Worm (Caenorhabditis elegans) whole organism, L3 larva: Measurements from ENCODE around the gene ugt-32.

Experiments used
- R02D3.7 ChIP-seq: fragments of 150-350 bp; optimal IDR thresholded peaks from 2 replicates; lab custom pipeline; 2014; ENCODE audit warnings: missing biosample characterization, missing genetic modification characterization
- ZK546.5 ChIP-seq: sonication (generic microtip); optimal IDR thresholded peaks from 2 replicates; lab custom pipeline; 2017; ENCODE audit warnings: missing biosample characterization, missing genetic modification characterization
- aly-2 ChIP-seq: fragments of 150-350 bp; optimal IDR thresholded peaks from 2 replicates; lab custom pipeline; 2014; ENCODE audit warnings: missing biosample characterization, missing genetic modification characterization
- ama-1 ChIP-seq: fragments of 150-350 bp; optimal IDR thresholded peaks from 2 replicates; lab custom pipeline; 2018
- ceh-16 ChIP-seq: sonication (generic microtip); optimal IDR thresholded peaks from 2 replicates; lab custom pipeline; 2017; ENCODE audit warnings: missing biosample characterization, missing genetic modification characterization
- ceh-28 ChIP-seq: fragments of 150-350 bp; optimal IDR thresholded peaks from 2 replicates; lab custom pipeline; 2014; ENCODE audit warnings: missing biosample characterization, missing genetic modification reagents, missing genetic modification characterization
- daf-12 ChIP-seq: fragments of 150-350 bp; optimal IDR thresholded peaks from 2 replicates; lab custom pipeline; 2014; ENCODE audit warnings: missing biosample characterization, missing genetic modification reagents, missing genetic modification characterization
- egl-27 ChIP-seq: sonication (generic microtip); optimal IDR thresholded peaks from 4 replicates; lab custom pipeline; 2017; ENCODE audit warnings: missing biosample characterization, missing genetic modification reagents, missing genetic modification characterization
- elt-1 ChIP-seq: fragments of 150-350 bp; optimal IDR thresholded peaks from 2 replicates; lab custom pipeline; 2014; ENCODE audit warnings: missing biosample characterization, missing genetic modification characterization
- elt-2 ChIP-seq: sonication (generic microtip); optimal IDR thresholded peaks from 2 replicates; lab custom pipeline; 2016; ENCODE audit warnings: missing genetic modification reagents, mild to moderate bottlenecking, missing genetic modification characterization, missing compliant biosample characterization
- elt-3 ChIP-seq, 3 experiments: fragments of 150-350 bp in 1 of 3; sonication (generic microtip) in 2 of 3; optimal IDR thresholded peaks; 2 replicates in 2 of 3; 4 replicates in 1 of 3; lab custom pipeline; 2014 to 2017; ENCODE audit warnings: missing biosample characterization in 3 of 3, missing genetic modification characterization in 3 of 3
- fkh-10 ChIP-seq: sonication (generic microtip); optimal IDR thresholded peaks from 2 replicates; lab custom pipeline; 2017; ENCODE audit warnings: missing biosample characterization, missing genetic modification reagents, missing genetic modification characterization
- fkh-2 ChIP-seq: fragments of 150-350 bp; optimal IDR thresholded peaks from 2 replicates; lab custom pipeline; 2014; ENCODE audit warnings: missing biosample characterization, missing genetic modification reagents, missing genetic modification characterization
- fos-1 ChIP-seq: fragments of 150-350 bp; optimal IDR thresholded peaks from 2 replicates; lab custom pipeline; 2014; ENCODE audit warnings: missing biosample characterization, missing genetic modification characterization
- jun-1 ChIP-seq: fragments of 150-350 bp; optimal IDR thresholded peaks from 2 replicates; lab custom pipeline; 2014; ENCODE audit warnings: missing biosample characterization, missing genetic modification reagents, missing genetic modification characterization
- lin-15B ChIP-seq: fragments of 150-350 bp; optimal IDR thresholded peaks from 2 replicates; lab custom pipeline; 2014; ENCODE audit warnings: missing biosample characterization, missing genetic modification characterization
- lin-39 ChIP-seq: fragments of 150-350 bp; optimal IDR thresholded peaks from 2 replicates; lab custom pipeline; 2018; ENCODE audit warnings: missing biosample characterization, missing genetic modification reagents, missing genetic modification characterization
- lsy-12 ChIP-seq: sonication (generic microtip); optimal IDR thresholded peaks from 2 replicates; lab custom pipeline; 2016; ENCODE audit warnings: mild to moderate bottlenecking, missing genetic modification characterization, missing compliant biosample characterization
- mdl-1 ChIP-seq: fragments of 150-350 bp; optimal IDR thresholded peaks from 2 replicates; lab custom pipeline; 2014; ENCODE audit warnings: missing biosample characterization, missing genetic modification characterization
- nhr-11 ChIP-seq: fragments of 150-350 bp; optimal IDR thresholded peaks from 2 replicates; lab custom pipeline; 2014; ENCODE audit warnings: missing biosample characterization, missing genetic modification characterization
- nhr-23 ChIP-seq: fragments of 150-350 bp; optimal IDR thresholded peaks from 2 replicates; lab custom pipeline; 2014; ENCODE audit warnings: missing biosample characterization, missing genetic modification reagents, missing genetic modification characterization
- nhr-25 ChIP-seq: sonication (generic microtip); optimal IDR thresholded peaks from 2 replicates; lab custom pipeline; 2017; ENCODE audit warnings: missing biosample characterization, missing genetic modification characterization
- nhr-43 ChIP-seq: sonication (generic microtip); optimal IDR thresholded peaks from 2 replicates; lab custom pipeline; 2016; ENCODE audit warnings: mild to moderate bottlenecking, missing genetic modification characterization, missing compliant biosample characterization; ENCODE audit not compliant: poor library complexity, severe bottlenecking
- nhr-67 ChIP-seq: fragments of 150-350 bp; optimal IDR thresholded peaks from 2 replicates; lab custom pipeline; 2014; ENCODE audit warnings: missing biosample characterization, missing genetic modification characterization
- nhr-76 ChIP-seq: fragments of 150-350 bp; sonication (generic microtip); optimal IDR thresholded peaks from 5 replicates; lab custom pipeline; 2014; ENCODE audit warnings: missing biosample characterization, missing genetic modification characterization
- pqm-1 ChIP-seq: fragments of 150-350 bp; optimal IDR thresholded peaks from 2 replicates; lab custom pipeline; 2017; ENCODE audit warnings: missing biosample characterization, missing genetic modification characterization, inconsistent platforms
- sea-2 ChIP-seq: fragments of 150-350 bp; sonication (generic microtip); optimal IDR thresholded peaks from 4 replicates; lab custom pipeline; 2014; ENCODE audit warnings: missing biosample characterization, missing genetic modification reagents, missing genetic modification characterization
- skn-1 ChIP-seq: fragments of 150-350 bp; optimal IDR thresholded peaks from 2 replicates; lab custom pipeline; 2014; ENCODE audit warnings: missing biosample characterization, missing genetic modification characterization
- snpc-4 ChIP-seq: fragments of 150-350 bp; optimal IDR thresholded peaks from 2 replicates; lab custom pipeline; 2014; ENCODE audit warnings: missing biosample characterization, missing genetic modification characterization
- tbx-2 ChIP-seq: sonication (generic microtip); optimal IDR thresholded peaks from 2 replicates; lab custom pipeline; 2016; ENCODE audit warnings: mild to moderate bottlenecking, missing genetic modification characterization, missing compliant biosample characterization
- unc-39 ChIP-seq: sonication (generic microtip); optimal IDR thresholded peaks from 4 replicates; lab custom pipeline; 2017; ENCODE audit warnings: missing biosample characterization, missing genetic modification characterization
- unc-62 ChIP-seq: fragments of 150-350 bp; sonication (generic microtip); optimal IDR thresholded peaks from 4 replicates; lab custom pipeline; 2014; ENCODE audit warnings: missing biosample characterization, missing genetic modification reagents, missing genetic modification characterization
- zag-1 ChIP-seq: fragments of 150-350 bp; optimal IDR thresholded peaks from 2 replicates; lab custom pipeline; 2014; ENCODE audit warnings: missing biosample characterization, missing genetic modification characterization
- ztf-4 ChIP-seq: fragments of 150-350 bp; optimal IDR thresholded peaks from 2 replicates; lab custom pipeline; 2014; ENCODE audit warnings: missing biosample characterization, missing genetic modification characterization

ugt-32 gene

ce11 chrV:3805499-3805898, 38.3 kb downstream of the ugt-32 start, which contains the start of gene R08F11.4:
R08F11.4 (minus strand) TSS chrV:3805527.
- TF ChIP-seq aly-2, result no peak
- no peak for TF ChIP-seq ZK546.5
- no peak for TF ChIP-seq lsy-12 (tag; lab: Kevin White, UChicago)
- TF ChIP-seq tbx-2 (tag; lab: Kevin White, UChicago), result no peak
- no peak for TF ChIP-seq elt-3 (tag; optimal IDR thresholded peaks at IDR 0.05; lab: Kevin White, UChicago)
- no peak for TF ChIP-seq mdl-1 (tag; lab: Kevin White, UChicago)
- TF ChIP-seq lin-39 (tag; lab: Kevin White, UChicago), result no peak
- TF ChIP-seq unc-62, result no peak
- no peak for TF ChIP-seq skn-1 (tag; lab: Kevin White, UChicago)
- no peak for TF ChIP-seq ztf-4
- no peak for TF ChIP-seq ama-1 (lab: Kevin White, UChicago)
- no peak for TF ChIP-seq daf-12 (tag; lab: Kevin White, UChicago)

ce11 chrV:3803343-3803742, 40.5 kb downstream of the ugt-32 start, which contains the start of gene cyp-33C8:
cyp-33C8 (minus strand) TSS chrV:3803542.
- TF ChIP-seq zag-1, result no peak
- no peak for TF ChIP-seq nhr-76 (tag; lab: Kevin White, UChicago)
- TF ChIP-seq elt-1 (tag; lab: Kevin White, UChicago), result no peak
- TF ChIP-seq egl-27, result no peak
- TF ChIP-seq lin-15B (tag; lab: Kevin White, UChicago), result no peak
- TF ChIP-seq fos-1 (tag; lab: Kevin White, UChicago), result no peak
- no peak for TF ChIP-seq aly-2
- TF ChIP-seq elt-3 (tag; optimal IDR thresholded peaks at IDR 0.05; lab: Kevin White, UChicago), result no peak
- TF ChIP-seq lin-39 (tag; lab: Kevin White, UChicago), result peak; percentile 20
- peak; percentile 5 for TF ChIP-seq snpc-4
- TF ChIP-seq nhr-23 (tag; lab: Kevin White, UChicago), result no peak
- TF ChIP-seq pqm-1, result peak; percentile 24
- peak; percentile 21 for TF ChIP-seq elt-2 (tag; lab: Kevin White, UChicago)
- no peak for TF ChIP-seq sea-2
- TF ChIP-seq R02D3.7 (tag; lab: Kevin White, UChicago), result no peak

ce11 chrV:3801787-3802417, 41.9 kb downstream of the ugt-32 start:
- no peak for TF ChIP-seq zag-1
- no peak for TF ChIP-seq ceh-16
- no peak for TF ChIP-seq elt-2 (tag; lab: Kevin White, UChicago)
- TF ChIP-seq fos-1 (tag; lab: Kevin White, UChicago), result no peak
- TF ChIP-seq fkh-10, result no peak
- no peak for TF ChIP-seq mdl-1 (tag; lab: Kevin White, UChicago)
- no peak for TF ChIP-seq jun-1 (tag; lab: Kevin White, UChicago)
- TF ChIP-seq elt-1 (tag; lab: Kevin White, UChicago), result no peak
- no peak for TF ChIP-seq egl-27
- TF ChIP-seq snpc-4, result no peak
- no peak for TF ChIP-seq nhr-43
- TF ChIP-seq unc-39 (tag; lab: Kevin White, UChicago), result no peak
- TF ChIP-seq pqm-1, result no peak
- no peak for TF ChIP-seq nhr-67

- TF ChIP-seq fkh-2 (tag; lab: Kevin White, UChicago), result no peak
- no peak for TF ChIP-seq ceh-28 (tag; lab: Kevin White, UChicago)
- no peak for TF ChIP-seq nhr-11 (tag; lab: Kevin White, UChicago)
- TF ChIP-seq nhr-25 (tag; lab: Kevin White, UChicago), result no peak
- TF ChIP-seq lsy-12 (tag; lab: Kevin White, UChicago), result no peak
- TF ChIP-seq elt-3 (tag; optimal IDR thresholded peaks at IDR 0.05; lab: Kevin White, UChicago), result no peak
- TF ChIP-seq, all 47 proteins: peak for 0
Observed at ce11 chrV:3800378-3800777, 43.4 kb downstream of the ugt-32 start, which contains the start of gene srt-30. srt-30 (minus strand) TSS chrV:3800478.

- no peak for TF ChIP-seq unc-39 (tag; lab: Kevin White, UChicago)
- no peak for TF ChIP-seq fos-1 (tag; lab: Kevin White, UChicago)
- no peak for TF ChIP-seq ztf-4
Observed at ce11 chrV:3799737-3800136, 44.1 kb downstream of the ugt-32 start.
